Fruit fly (Drosophila melanogaster) whole organism, wandering third instar larva: Measurements from ENCODE around the gene ArfGAP3.

ENCODE experiments used
- Abd-B ChIP-seq: fragments of >200 bp; optimal IDR thresholded peaks from 2 replicates; lab custom pipeline; 2017; ENCODE audit warnings: missing biosample characterization, missing genetic modification characterization
- CG32264 ChIP-seq: fragments of 200-800 bp; sonication (Bioruptor generic); optimal IDR thresholded peaks from 2 replicates; lab custom pipeline; 2016; ENCODE audit warnings: missing biosample characterization, missing genetic modification characterization
- CG9705 ChIP-seq: fragments of 200-800 bp; sonication (Bioruptor generic); optimal IDR thresholded peaks from 2 replicates; lab custom pipeline; 2018; ENCODE audit warnings: missing biosample characterization, mild to moderate bottlenecking, missing genetic modification characterization
- CrebA ChIP-seq: fragments of 200-800 bp; sonication (Bioruptor generic); optimal IDR thresholded peaks from 2 replicates; lab custom pipeline; 2016; ENCODE audit warnings: missing biosample characterization, mild to moderate bottlenecking, missing genetic modification characterization, borderline replicate concordance
- Dfd ChIP-seq: fragments of >200 bp; optimal IDR thresholded peaks from 2 replicates; lab custom pipeline; 2017; ENCODE audit warnings: missing biosample characterization, missing genetic modification characterization
- Dif ChIP-seq: fragments of 200-275, 200-300 bp; sonication (Bioruptor generic); optimal IDR thresholded peaks from 2 replicates; lab custom pipeline; 2018; ENCODE audit warnings: missing biosample characterization, missing genetic modification characterization; ENCODE audit not compliant: partially characterized antibody
- GATAd ChIP-seq: sonication (Bioruptor generic); optimal IDR thresholded peaks from 2 replicates; lab custom pipeline; 2016; ENCODE audit warnings: missing biosample characterization, missing genetic modification characterization
- HLH106 ChIP-seq: fragments of 200-800 bp; optimal IDR thresholded peaks from 3 replicates; lab custom pipeline; 2019; ENCODE audit warnings: missing biosample characterization, mild to moderate bottlenecking, missing genetic modification characterization, moderate library complexity
- Hnf4 ChIP-seq: fragments of 200-800 bp; sonication (Bioruptor generic); optimal IDR thresholded peaks from 2 replicates; lab custom pipeline; 2016; ENCODE audit warnings: missing biosample characterization, mild to moderate bottlenecking, missing genetic modification characterization
- Hr78 ChIP-seq: fragments of >200 bp; optimal IDR thresholded peaks from 2 replicates; lab custom pipeline; 2017; ENCODE audit warnings: missing biosample characterization, missing genetic modification characterization
- Hr83 ChIP-seq: fragments of 200-300 bp; sonication (Bioruptor generic); optimal IDR thresholded peaks from 2 replicates; lab custom pipeline; 2016; ENCODE audit warnings: missing biosample characterization, mild to moderate bottlenecking, missing genetic modification characterization, moderate library complexity; ENCODE audit not compliant: poor library complexity, severe bottlenecking
- Mio ChIP-seq: sonication (Bioruptor generic); optimal IDR thresholded peaks from 2 replicates; lab custom pipeline; 2016; ENCODE audit warnings: missing biosample characterization, missing genetic modification characterization
- Myc ChIP-seq: fragments of >200 bp; optimal IDR thresholded peaks from 2 replicates; lab custom pipeline; 2017
- N ChIP-seq: fragments of >200 bp; optimal IDR thresholded peaks from 2 replicates; lab custom pipeline; 2018; ENCODE audit warnings: missing biosample characterization, missing external identifiers, missing genetic modification characterization
- OdsH ChIP-seq: fragments of 200-800 bp; sonication (Bioruptor generic); optimal IDR thresholded peaks from 2 replicates; lab custom pipeline; 2016; ENCODE audit warnings: missing biosample characterization, mild to moderate bottlenecking, missing genetic modification characterization
- Rel ChIP-seq, 2 experiments: fragments of 200-800 bp; sonication (Bioruptor generic) in 1 of 2; optimal IDR thresholded peaks; 2 replicates in 1 of 2; 3 replicates in 1 of 2; lab custom pipeline; 2016 to 2019; ENCODE audit warnings: mild to moderate bottlenecking in 2 of 2, missing biosample characterization in 2 of 2, missing genetic modification characterization in 2 of 2, moderate library complexity in 1 of 2
- Sp1 ChIP-seq: fragments of 200-800 bp; sonication (Bioruptor generic); optimal IDR thresholded peaks from 3 replicates; lab custom pipeline; 2019; ENCODE audit warnings: missing biosample characterization, mild to moderate bottlenecking, missing genetic modification characterization, moderate library complexity
- Vsx2 ChIP-seq: fragments of 200-300, 225-300 bp; sonication (Bioruptor generic); optimal IDR thresholded peaks from 2 replicates; lab custom pipeline; 2018; ENCODE audit warnings: missing biosample characterization, missing genetic modification characterization; ENCODE audit not compliant: partially characterized antibody
- br ChIP-seq: fragments of 200-800 bp; sonication (Bioruptor generic); optimal IDR thresholded peaks from 2 replicates; lab custom pipeline; 2016; ENCODE audit warnings: missing biosample characterization, missing genetic modification characterization
- dl ChIP-seq, 2 experiments: fragments of 175-275, 200-275 bp in 1 of 2; fragments of 200-275 bp in 1 of 2; sonication (Bioruptor generic); optimal IDR thresholded peaks; lab custom pipeline; 2018; ENCODE audit warnings: mild to moderate bottlenecking in 2 of 2, missing biosample characterization in 2 of 2, missing genetic modification characterization in 2 of 2, moderate library complexity in 2 of 2; ENCODE audit not compliant: partially characterized antibody in 2 of 2, insufficient read depth in 1 of 2
- dmrt93B ChIP-seq: fragments of 200-800 bp; sonication (Bioruptor generic); optimal IDR thresholded peaks from 2 replicates; lab custom pipeline; 2018; ENCODE audit warnings: missing biosample characterization, mild to moderate bottlenecking, missing genetic modification characterization
- dsf ChIP-seq: sonication (Bioruptor generic); optimal IDR thresholded peaks from 2 replicates; lab custom pipeline; 2016; ENCODE audit warnings: missing biosample characterization, missing genetic modification characterization, borderline replicate concordance
- ey ChIP-seq: fragments of 200-800 bp; sonication (Bioruptor generic); optimal IDR thresholded peaks from 2 replicates; lab custom pipeline; 2016; ENCODE audit warnings: missing biosample characterization, missing genetic modification characterization
- foxo ChIP-seq, 2 experiments: fragments of 200-800 bp; sonication (Bioruptor generic); optimal IDR thresholded peaks; 2 replicates in 1 of 2; 3 replicates in 1 of 2; lab custom pipeline; 2016 to 2017; ENCODE audit warnings: missing biosample characterization in 2 of 2, missing genetic modification characterization in 2 of 2
- fru ChIP-seq: fragments of 200-800 bp; sonication (Bioruptor generic); optimal IDR thresholded peaks from 3 replicates; lab custom pipeline; 2016; ENCODE audit warnings: missing biosample characterization, mild to moderate bottlenecking, missing genetic modification characterization
- h ChIP-seq: fragments of 200-800 bp; sonication (Bioruptor generic); optimal IDR thresholded peaks from 3 replicates; lab custom pipeline; 2016; ENCODE audit warnings: missing biosample characterization, mild to moderate bottlenecking, missing genetic modification characterization
- jim ChIP-seq: fragments of 175-275, 200-325 bp; sonication (Bioruptor generic); optimal IDR thresholded peaks from 2 replicates; lab custom pipeline; 2016; ENCODE audit warnings: missing biosample characterization, mild to moderate bottlenecking, missing genetic modification characterization
- lola ChIP-seq: fragments of >200 bp; optimal IDR thresholded peaks from 2 replicates; lab custom pipeline; 2017; ENCODE audit warnings: missing biosample characterization, missing genetic modification characterization
- pan ChIP-seq: fragments of >200 bp; optimal IDR thresholded peaks from 2 replicates; lab custom pipeline; 2017
- rgr ChIP-seq: fragments of 200-800 bp; sonication (Bioruptor generic); optimal IDR thresholded peaks from 3 replicates; lab custom pipeline; 2016; ENCODE audit warnings: missing biosample characterization, mild to moderate bottlenecking, missing genetic modification characterization
- sage ChIP-seq: fragments of 200-800 bp; sonication (Bioruptor generic); optimal IDR thresholded peaks from 2 replicates; lab custom pipeline; 2016; ENCODE audit warnings: missing biosample characterization, mild to moderate bottlenecking, missing genetic modification characterization
- tai ChIP-seq: sonication (Bioruptor generic); optimal IDR thresholded peaks from 2 replicates; lab custom pipeline; 2016; ENCODE audit warnings: missing biosample characterization, missing genetic modification characterization
- usp ChIP-seq: fragments of >200 bp; optimal IDR thresholded peaks from 2 replicates; lab custom pipeline; 2017; ENCODE audit warnings: missing biosample characterization, missing genetic modification characterization
- woc ChIP-seq: sonication (Bioruptor generic); optimal IDR thresholded peaks from 2 replicates; lab custom pipeline; 2016; ENCODE audit warnings: missing biosample characterization, mild to moderate bottlenecking, missing genetic modification characterization

Gene ArfGAP3

DNA sequence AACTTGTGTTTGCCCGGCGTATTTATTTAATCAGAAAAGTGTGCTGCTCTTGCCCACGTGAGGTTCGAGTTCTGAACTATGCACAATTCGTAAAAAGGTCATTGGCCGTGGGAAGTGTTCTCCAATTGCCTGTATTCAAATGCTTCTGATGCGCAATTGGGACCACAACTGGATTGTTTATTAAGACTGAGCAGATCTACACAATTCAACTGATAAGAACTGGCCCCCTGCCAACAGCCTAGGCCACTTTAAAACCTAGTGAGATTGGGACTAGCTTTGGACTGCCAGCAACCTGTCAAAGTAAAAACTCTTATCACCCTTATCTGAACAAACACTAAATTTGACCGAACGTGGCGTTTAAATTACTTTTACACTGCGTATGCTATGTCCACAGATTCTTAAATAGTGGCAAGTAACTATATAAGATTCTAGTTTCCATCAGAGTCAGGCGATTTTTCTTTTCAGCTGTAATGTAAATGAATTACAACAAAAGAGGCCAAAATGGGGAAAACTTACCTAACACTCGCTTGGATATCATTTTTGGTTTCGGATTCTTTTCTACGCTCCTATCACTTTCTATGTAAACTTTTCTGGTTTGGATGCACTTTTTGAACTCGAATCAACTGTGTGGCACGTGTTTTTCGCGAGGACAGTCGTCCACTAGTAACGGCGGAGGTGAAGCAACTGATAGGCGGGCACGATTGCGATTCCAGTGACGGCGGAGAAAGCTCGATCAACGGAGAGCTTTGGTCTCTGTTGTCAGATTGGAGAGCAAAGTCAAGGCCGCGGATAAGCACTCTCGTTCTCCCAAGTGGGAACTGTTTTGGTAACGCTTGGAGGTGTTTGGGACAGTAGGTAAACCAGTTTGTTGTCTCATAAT is 20.6 kb upstream of the ArfGAP3 start, which contains the start of gene CG11241:
TSS of gene CG11241 (minus strand) at position 689 of the 880 bp plus-strand sequence.
- TF ChIP-seq dl (GFP tag; optimal IDR thresholded peaks at IDR 0.05; lab: Kevin White, UChicago; ENCODE audit: insufficient read depth in 1 of 2, partially characterized antibody in 2 of 2) (peak in 1 of 2 experiments; percentile 62), br (GFP tag; lab: Kevin White, UChicago) (peak; percentile 19), Abd-B (GFP tag; lab: Kevin White, UChicago) (no peak), Dif (GFP tag; lab: Kevin White, UChicago) (peak; percentile 58), Rel (GFP tag; optimal IDR thresholded peaks at IDR 0.05; lab: Kevin White, UChicago) (no peak), Rel (tag; optimal IDR thresholded peaks at IDR 0.05; lab: Kevin White, UChicago) (peak; percentile 26), fru (GFP tag; lab: Kevin White, UChicago) (peak; percentile 44), N (no peak), h (peak; percentile 26), Hr83 (GFP tag; lab: Kevin White, UChicago) (peak; percentile 54), rgr (peak; percentile 16), woc (GFP tag; lab: Kevin White, UChicago) (no peak)
- TF ChIP-seq, all 38 proteins: peak for 8

DNA sequence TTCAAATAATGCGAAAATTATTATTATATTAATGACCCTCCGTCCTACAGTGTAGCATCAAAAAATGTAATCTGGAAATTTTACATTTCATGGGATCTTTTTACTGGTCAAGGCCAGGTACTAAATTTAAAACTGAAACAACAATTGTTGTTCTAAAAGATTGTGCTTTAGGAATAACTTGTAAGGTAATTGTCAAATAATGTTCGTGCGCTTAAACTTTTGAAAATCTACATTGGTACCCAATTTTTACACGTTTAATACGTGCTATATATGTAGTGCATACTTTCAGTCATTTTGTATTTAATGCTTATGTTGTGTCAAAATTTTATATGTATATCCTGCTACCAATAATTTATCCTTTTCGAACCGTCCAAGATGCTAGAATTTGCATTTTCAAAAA is 16.2 kb upstream of the ArfGAP3 start:
- TF ChIP-seq Myc (lab: Kevin White, UChicago) (peak; percentile 42), usp (GFP tag; lab: Kevin White, UChicago) (no peak)
- TF ChIP-seq, all 38 proteins: peak for 1

DNA sequence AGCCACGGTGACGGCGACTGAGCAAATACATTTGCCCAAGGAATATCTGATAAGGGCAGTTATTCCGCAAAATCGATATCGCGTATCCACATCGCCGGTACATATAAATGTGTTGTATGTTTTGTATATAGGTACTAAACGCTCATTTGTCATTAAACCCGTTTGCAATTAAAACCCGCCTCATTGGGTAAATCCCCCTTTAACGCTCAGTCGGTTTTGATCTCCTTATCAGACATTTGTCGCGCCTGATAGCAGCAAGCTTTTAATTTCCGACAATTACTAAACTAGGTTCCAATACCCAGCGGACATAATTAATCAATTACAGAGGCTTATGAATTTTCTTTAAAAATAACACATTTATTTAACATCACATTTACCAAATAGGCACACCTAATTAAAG is 14.0 kb upstream of the ArfGAP3 start:
- TF ChIP-seq Rel (GFP tag; optimal IDR thresholded peaks at IDR 0.05; lab: Kevin White, UChicago) (no peak), Rel (tag; optimal IDR thresholded peaks at IDR 0.05; lab: Kevin White, UChicago) (peak; percentile 92), GATAd (GFP tag; lab: Kevin White, UChicago) (no peak)

DNA sequence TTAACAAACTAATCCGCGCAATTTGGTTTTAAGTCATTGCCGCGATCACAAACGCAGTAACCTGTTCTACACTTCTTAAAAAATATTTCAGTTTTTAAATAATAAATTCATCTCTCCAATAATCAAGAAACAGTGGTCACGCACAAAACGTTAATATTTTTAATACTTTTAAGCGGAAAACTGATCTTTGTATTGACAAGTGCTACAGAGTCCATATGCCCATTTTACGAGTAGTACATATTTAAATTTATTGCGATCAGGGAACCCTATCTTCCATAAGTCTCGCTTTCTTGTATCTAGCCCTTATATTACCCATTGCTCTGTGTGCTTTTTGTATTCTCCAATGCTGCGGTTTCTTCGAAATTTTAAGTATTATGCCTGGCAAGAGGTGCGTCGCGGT is 12.1 kb upstream of the ArfGAP3 start, which contains the start of gene CG32454:
TSS of gene CG32454 (plus strand) at position 301 of the 400 bp plus-strand sequence.
- no peak for TF ChIP-seq pan (lab: Kevin White, UChicago)
- TF ChIP-seq CG32264 = no peak
- no peak for TF ChIP-seq rgr
- no peak for TF ChIP-seq Dif (GFP tag; lab: Kevin White, UChicago)
- no peak for TF ChIP-seq Abd-B (GFP tag; lab: Kevin White, UChicago)
- TF ChIP-seq tai (GFP tag; lab: Kevin White, UChicago) = no peak
- no peak for TF ChIP-seq Hnf4 (GFP tag; lab: Kevin White, UChicago)
- TF ChIP-seq ey = no peak
- TF ChIP-seq Rel (GFP tag; optimal IDR thresholded peaks at IDR 0.05; lab: Kevin White, UChicago) = no peak
- no peak for TF ChIP-seq Rel (tag; optimal IDR thresholded peaks at IDR 0.05; lab: Kevin White, UChicago)
- no peak for TF ChIP-seq Dfd (GFP tag; lab: Kevin White, UChicago)
- TF ChIP-seq OdsH (GFP tag; lab: Kevin White, UChicago) = no peak
- TF ChIP-seq usp (GFP tag; lab: Kevin White, UChicago) = no peak
- TF ChIP-seq CrebA (GFP tag; lab: Kevin White, UChicago) = no peak
- TF ChIP-seq dmrt93B (GFP tag; lab: Kevin White, UChicago) = no peak

DNA sequence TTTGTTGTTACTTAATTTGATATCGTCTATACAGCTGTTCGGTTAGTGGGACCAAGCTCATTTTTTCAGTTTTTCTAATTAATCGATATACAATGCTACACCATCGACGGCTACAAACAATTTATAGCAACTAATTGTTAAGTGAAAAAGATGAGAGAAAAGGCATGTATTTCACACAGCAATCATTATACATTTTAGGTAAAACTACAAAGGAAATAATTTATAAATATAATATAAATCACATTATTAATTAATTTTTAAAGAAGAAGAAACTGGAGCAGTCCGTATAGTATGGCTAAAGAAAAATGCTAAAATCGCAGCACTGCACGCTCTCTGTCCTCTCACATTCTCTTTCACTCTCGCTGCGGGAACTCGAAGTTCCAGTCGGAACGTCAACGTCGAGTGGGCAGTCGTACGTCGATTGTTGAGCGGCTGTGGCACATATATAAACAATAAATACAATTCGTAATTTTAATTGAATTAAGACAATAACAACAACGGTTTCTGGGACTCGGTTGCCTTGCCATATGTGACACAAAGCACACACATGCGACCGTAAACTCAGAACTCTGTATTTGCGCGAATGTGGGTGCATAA is 10.5 kb upstream of the ArfGAP3 start, which contains the start of the genes CG14450 and CG11367:
TSS of gene CG14450 (minus strand) at position 51 of the 597 bp plus-strand sequence.
TSS of gene CG11367 (plus strand) at position 373 of the 597 bp plus-strand sequence.
- peak; percentile 79 for TF ChIP-seq Vsx2 (GFP tag; lab: Kevin White, UChicago)
- no peak for TF ChIP-seq tai (GFP tag; lab: Kevin White, UChicago)
- no peak for TF ChIP-seq OdsH (GFP tag; lab: Kevin White, UChicago)
- peak; percentile 33 for TF ChIP-seq Hr83 (GFP tag; lab: Kevin White, UChicago)
- no peak for TF ChIP-seq dmrt93B (GFP tag; lab: Kevin White, UChicago)
- TF ChIP-seq ey = no peak
- peak; percentile 10 for TF ChIP-seq CG9705
- TF ChIP-seq Mio (GFP tag; lab: Kevin White, UChicago) = no peak
- TF ChIP-seq lola = no peak
- no peak for TF ChIP-seq dsf (GFP tag; lab: Kevin White, UChicago)
- no peak for TF ChIP-seq Sp1
- TF ChIP-seq dl (GFP tag; optimal IDR thresholded peaks at IDR 0.05; lab: Kevin White, UChicago; ENCODE audit: insufficient read depth in 1 of 2, partially characterized antibody in 2 of 2) = peak; percentile 2 to 55
- no peak for TF ChIP-seq Rel (GFP tag; optimal IDR thresholded peaks at IDR 0.05; lab: Kevin White, UChicago)
- peak; percentile 33 for TF ChIP-seq Rel (tag; optimal IDR thresholded peaks at IDR 0.05; lab: Kevin White, UChicago)
- TF ChIP-seq fru (GFP tag; lab: Kevin White, UChicago) = no peak
- no peak for TF ChIP-seq br (GFP tag; lab: Kevin White, UChicago)
- no peak for TF ChIP-seq foxo (GFP tag; optimal IDR thresholded peaks at IDR 0.05; lab: Kevin White, UChicago)
- TF ChIP-seq Hnf4 (GFP tag; lab: Kevin White, UChicago) = no peak
- TF ChIP-seq sage (GFP tag; lab: Kevin White, UChicago) = peak; percentile 35
- TF ChIP-seq woc (GFP tag; lab: Kevin White, UChicago) = peak; percentile 64
- TF ChIP-seq jim (GFP tag; lab: Kevin White, UChicago) = no peak
- no peak for TF ChIP-seq CG32264
- no peak for TF ChIP-seq Hr78
- TF ChIP-seq usp (GFP tag; lab: Kevin White, UChicago) = no peak
- TF ChIP-seq Abd-B (GFP tag; lab: Kevin White, UChicago) = no peak
- TF ChIP-seq Myc (lab: Kevin White, UChicago) = peak; percentile 95
- TF ChIP-seq N = no peak
- peak; percentile 30 for TF ChIP-seq HLH106 (tag; lab: Kevin White, UChicago)
- no peak for TF ChIP-seq GATAd (GFP tag; lab: Kevin White, UChicago)
